Worm (Caenorhabditis elegans) whole organism, midembryonic: Measurements from ENCODE around the gene str-164.

Source experiments
- T22C8.4 ChIP-seq: fragments of 200-800 bp; sonication (Bioruptor generic); IDR thresholded peaks from 2 replicates; pipeline ENCODE4 v1.3.6; 2022; ENCODE audit warnings: missing genetic modification characterization, missing compliant biosample characterization
- cog-1 ChIP-seq: sonication (generic microtip); optimal IDR thresholded peaks from 2 replicates; lab custom pipeline; 2016; ENCODE audit warnings: missing genetic modification characterization, missing compliant biosample characterization
- flt-1 ChIP-seq: fragments of 200-800 bp; sonication (Bioruptor generic); IDR thresholded peaks from 2 replicates; pipeline ENCODE4 v1.3.6; 2022; ENCODE audit warnings: missing genetic modification characterization, missing compliant biosample characterization
- med-1 ChIP-seq: sonication (generic microtip); optimal IDR thresholded peaks from 2 replicates; lab custom pipeline; 2017; ENCODE audit warnings: missing genetic modification characterization, mild to moderate bottlenecking, missing compliant biosample characterization, antibody characterized with exemption, missing genetic modification reagents; ENCODE audit not compliant: insufficient read depth
- tab-1 ChIP-seq: fragments of 200-800 bp; sonication (Bioruptor generic); IDR thresholded peaks from 2 replicates; pipeline ENCODE4 v1.3.6; 2022; ENCODE audit warnings: missing genetic modification characterization, missing compliant biosample characterization
- ztf-23 ChIP-seq: fragments of 200-800 bp; sonication (Bioruptor generic); IDR thresholded peaks from 2 replicates; pipeline ENCODE4 v1.3.6; 2022; ENCODE audit warnings: missing genetic modification reagents, missing genetic modification characterization, missing compliant biosample characterization
- ztf-29 ChIP-seq: fragments of 200-800 bp; sonication (Bioruptor generic); IDR thresholded peaks from 2 replicates; pipeline ENCODE4 v1.3.6; 2022; ENCODE audit warnings: missing genetic modification reagents, missing genetic modification characterization, missing compliant biosample characterization

- TF ChIP-seq cog-1 (tag; lab: Kevin White, UChicago) (no peak), med-1 (GFP tag; lab: Kevin White, UChicago) (no peak), flt-1 (GFP tag; lab: Robert Waterston, UW) (no peak), tab-1 (GFP tag; lab: Robert Waterston, UW) (no peak), T22C8.4 (GFP tag; lab: Robert Waterston, UW) (no peak), ztf-23 (GFP tag; lab: Robert Waterston, UW) (no peak), ztf-29 (GFP tag; lab: Robert Waterston, UW) (no peak)
These were observed 30.5 kb upstream of the str-164 start, which contains the start of gene Y9C9A.8 for ce11 chrIV:4930045-4930444.
